Comparison of ENCODE assay signal across 1 fruit fly cellular context in genomic region chrX:17508906-17509305, dm6.
TF ChIP-seq lines count a peak whose summit lies in the region.

No protein-coding gene starts in this region.

TF ChIP-seq in whole organism, embryonic, 481 proteins besides CTCF, POLR2A, EP300 and RAD21 (continued from another document and continues in another):
- TF ChIP-seq CG14965 (GFP tag; optimal IDR thresholded peaks at IDR 0.05; lab: Kevin White, UChicago; ENCODE audit: borderline replicate concordance) (no peak), nau (GFP tag; optimal IDR thresholded peaks at IDR 0.05; lab: Kevin White, UChicago) (no peak), z (GFP tag; IDR thresholded peaks at IDR 0.05; lab: Robert Waterston, UW) (no peak), ranshi (GFP tag; IDR thresholded peaks at IDR 0.05; lab: Robert Waterston, UW) (no peak), Hr51 (GFP tag; optimal IDR thresholded peaks at IDR 0.05; lab: Kevin White, UChicago) (peak; percentile 32 to 43), CoRest (tag; optimal IDR thresholded peaks at IDR 0.05; lab: Kevin White, UChicago) (peak; percentile 43), wdn (GFP tag; IDR thresholded peaks at IDR 0.05; lab: Robert Waterston, UW) (no peak), Ssrp (tag; optimal IDR thresholded peaks at IDR 0.05; lab: Kevin White, UChicago) (peak; percentile 62), sr (GFP tag; IDR thresholded peaks at IDR 0.05; lab: Robert Waterston, UW) (no peak), Sry-β (GFP tag; optimal IDR thresholded peaks at IDR 0.05; lab: Kevin White, UChicago) (no peak), fd96Cb (tag; optimal IDR thresholded peaks at IDR 0.05; lab: Kevin White, UChicago) (peak; percentile 52), gsb-n (tag; optimal IDR thresholded peaks at IDR 0.05; lab: Kevin White, UChicago) (peak; percentile 44), row (GFP tag; IDR thresholded peaks at IDR 0.05; lab: Robert Waterston, UW) (peak; percentile 67), Atf6 (GFP tag; IDR thresholded peaks at IDR 0.05; lab: Robert Waterston, UW) (no peak), Drgx (GFP tag; IDR thresholded peaks at IDR 0.05; lab: Robert Waterston, UW) (peak; percentile 82), zen (tag; optimal IDR thresholded peaks at IDR 0.05; lab: Kevin White, UChicago) (peak; percentile 85), CG31388 (GFP tag; optimal IDR thresholded peaks at IDR 0.05; lab: Kevin White, UChicago) (no peak), BtbVII (GFP tag; optimal IDR thresholded peaks at IDR 0.05; lab: Kevin White, UChicago) (no peak), CG4328 (GFP tag; optimal IDR thresholded peaks at IDR 0.05; lab: Kevin White, UChicago) (no peak), mirr (GFP tag; optimal IDR thresholded peaks at IDR 0.05; lab: Kevin White, UChicago) (no peak), Med (GFP tag; lab: Kevin White, UChicago) (peak; percentile 91), HHEX (GFP tag; optimal IDR thresholded peaks at IDR 0.05; lab: Kevin White, UChicago) (no peak), nmo (GFP tag; optimal IDR thresholded peaks at IDR 0.05; lab: Kevin White, UChicago) (peak; percentile 66), CG7928 (GFP tag; optimal IDR thresholded peaks at IDR 0.05; lab: Kevin White, UChicago) (no peak), CG8281 (tag; optimal IDR thresholded peaks at IDR 0.05; lab: Kevin White, UChicago) (no peak), Neu2 (GFP tag; optimal IDR thresholded peaks at IDR 0.05; lab: Kevin White, UChicago; ENCODE audit: borderline replicate concordance) (no peak), corto (GFP tag; optimal IDR thresholded peaks at IDR 0.05; lab: Kevin White, UChicago) (peak; percentile 52), NK7.1 (GFP tag; optimal IDR thresholded peaks at IDR 0.05; lab: Kevin White, UChicago) (peak; percentile 6), H15 (GFP tag; IDR thresholded peaks at IDR 0.05; lab: Robert Waterston, UW) (peak; percentile 61; the same call in 1 of the 3 replicates), slp2 (GFP tag; optimal IDR thresholded peaks at IDR 0.05; lab: Kevin White, UChicago) (no peak), CG12659 (GFP tag; optimal IDR thresholded peaks at IDR 0.05; lab: Kevin White, UChicago) (peak; percentile 35), CG3995 (GFP tag; optimal IDR thresholded peaks at IDR 0.05; lab: Kevin White, UChicago) (no peak), lbe (GFP tag; optimal IDR thresholded peaks at IDR 0.05; lab: Kevin White, UChicago) (peak; percentile 58), Ravus (GFP tag; IDR thresholded peaks at IDR 0.05; lab: Robert Waterston, UW) (no peak), sima (GFP tag; optimal IDR thresholded peaks at IDR 0.05; lab: Kevin White, UChicago) (no peak), Xrp1 (GFP tag; IDR thresholded peaks at IDR 0.05; lab: Robert Waterston, UW) (peak; percentile 78), cg (GFP tag; optimal IDR thresholded peaks at IDR 0.05; lab: Kevin White, UChicago) (peak; percentile 29), tup (GFP tag; optimal IDR thresholded peaks at IDR 0.05; lab: Kevin White, UChicago) (no peak), CG9817 (tag; optimal IDR thresholded peaks at IDR 0.05; lab: Kevin White, UChicago) (peak; percentile 7), Sox100B (GFP tag; optimal IDR thresholded peaks at IDR 0.05; lab: Kevin White, UChicago) (peak; percentile 16), CG3838 (GFP tag; optimal IDR thresholded peaks at IDR 0.05; lab: Kevin White, UChicago) (no peak), CG14667 (GFP tag; IDR thresholded peaks at IDR 0.05; lab: Robert Waterston, UW) (0 out of 2 replicates have a peak, but pooled peaks have one; percentile 13), sna (GFP tag; IDR thresholded peaks at IDR 0.05; lab: Robert Waterston, UW; ENCODE audit: partially characterized antibody) (no peak), Trl (optimal IDR thresholded peaks at IDR 0.05; lab: Kevin White, UChicago) (no peak), Trl (GFP tag; optimal IDR thresholded peaks at IDR 0.05; lab: Kevin White, UChicago) (peak; percentile 3), HmgZ (tag; optimal IDR thresholded peaks at IDR 0.05; lab: Kevin White, UChicago) (no peak), CG7271 (tag; optimal IDR thresholded peaks at IDR 0.05; lab: Kevin White, UChicago) (peak; percentile 63), Mrtf (GFP tag; IDR thresholded peaks at IDR 0.05; lab: Robert Waterston, UW) (peak; percentile 48; the same call in 1 of the 3 replicates), bcd (GFP tag; optimal IDR thresholded peaks at IDR 0.05; lab: Kevin White, UChicago) (peak; percentile 53), CG15479 (GFP tag; optimal IDR thresholded peaks at IDR 0.05; lab: Kevin White, UChicago) (no peak), Dip3 (GFP tag; optimal IDR thresholded peaks at IDR 0.05; lab: Kevin White, UChicago) (no peak), Fer3 (tag; optimal IDR thresholded peaks at IDR 0.05; lab: Kevin White, UChicago) (no peak), CG13775 (GFP tag; optimal IDR thresholded peaks at IDR 0.05; lab: Kevin White, UChicago) (peak; percentile 57), CG16813 (GFP tag; IDR thresholded peaks at IDR 0.05; lab: Robert Waterston, UW; ENCODE audit: partially characterized antibody) (no peak), Meics (GFP tag; optimal IDR thresholded peaks at IDR 0.05; lab: Kevin White, UChicago) (no peak), pb (GFP tag; optimal IDR thresholded peaks at IDR 0.05; lab: Kevin White, UChicago) (peak; percentile 34), Hr39 (optimal IDR thresholded peaks at IDR 0.05; lab: Kevin White, UChicago) (no peak), seq (GFP tag; IDR thresholded peaks at IDR 0.05; lab: Robert Waterston, UW) (0 out of 2 replicates have a peak, but pooled peaks have one; percentile 20), chm (GFP tag; IDR thresholded peaks at IDR 0.05; lab: Robert Waterston, UW) (peak; percentile 57; the same call in 1 of the 2 replicates), B-H1 (GFP tag; IDR thresholded peaks at IDR 0.05; lab: Robert Waterston, UW) (peak; percentile 40; the same call in 1 of the 3 replicates), CG8944 (GFP tag; optimal IDR thresholded peaks at IDR 0.05; lab: Kevin White, UChicago) (peak; percentile 24), CG1792 (GFP tag; optimal IDR thresholded peaks at IDR 0.05; lab: Kevin White, UChicago) (no peak), gfzf (GFP tag; optimal IDR thresholded peaks at IDR 0.05; lab: Kevin White, UChicago) (no peak), CG17802 (tag; optimal IDR thresholded peaks at IDR 0.05; lab: Kevin White, UChicago) (no peak), Dbx (GFP tag; IDR thresholded peaks at IDR 0.05; lab: Robert Waterston, UW) (no peak), en (GFP tag; optimal IDR thresholded peaks at IDR 0.05; lab: Kevin White, UChicago) (no peak), GATAe (GFP tag; conservative IDR thresholded peaks at IDR 0.05; lab: Robert Waterston, UW) (no peak), aop (GFP tag; IDR thresholded peaks at IDR 0.05; lab: Robert Waterston, UW) (no peak), lmd (GFP tag; IDR thresholded peaks at IDR 0.05; lab: Robert Waterston, UW) (peak; percentile 64), dati (GFP tag; IDR thresholded peaks at IDR 0.05; lab: Robert Waterston, UW) (peak; percentile 54; the same call in 1 of the 2 replicates), CG10274 (GFP tag; optimal IDR thresholded peaks at IDR 0.05; lab: Kevin White, UChicago) (no peak), stwl (tag; optimal IDR thresholded peaks at IDR 0.05; lab: Kevin White, UChicago) (no peak), ato (GFP tag; IDR thresholded peaks at IDR 0.05; lab: Robert Waterston, UW; ENCODE audit: partially characterized antibody) (no peak), CG31224 (GFP tag; IDR thresholded peaks at IDR 0.05; lab: Robert Waterston, UW) (0 out of 2 replicates have a peak, but pooled peaks have one; percentile 29), CG16815 (GFP tag; optimal IDR thresholded peaks at IDR 0.05; lab: Kevin White, UChicago) (peak; percentile 33), grau (tag; optimal IDR thresholded peaks at IDR 0.05; lab: Kevin White, UChicago) (peak; percentile 48), ham (GFP tag; IDR thresholded peaks at IDR 0.05; lab: Robert Waterston, UW) (no peak), CG4820 (GFP tag; optimal IDR thresholded peaks at IDR 0.05; lab: Kevin White, UChicago) (peak; percentile 67), CG18619 (GFP tag; optimal IDR thresholded peaks at IDR 0.05; lab: Kevin White, UChicago) (peak; percentile 3), CG10959 (GFP tag; IDR thresholded peaks at IDR 0.05; lab: Robert Waterston, UW) (peak; percentile 58), CG2875 (GFP tag; optimal IDR thresholded peaks at IDR 0.05; lab: Kevin White, UChicago) (peak; percentile 52), Lpt (GFP tag; optimal IDR thresholded peaks at IDR 0.05; lab: Kevin White, UChicago) (no peak), Abd-B (GFP tag; optimal IDR thresholded peaks at IDR 0.05; lab: Kevin White, UChicago) (peak; percentile 48), knrl (GFP tag; IDR thresholded peaks at IDR 0.05; lab: Robert Waterston, UW; ENCODE audit: partially characterized antibody) (no peak), D (optimal IDR thresholded peaks at IDR 0.05; lab: Kevin White, UChicago) (no peak), D (GFP tag; optimal IDR thresholded peaks at IDR 0.05; lab: Kevin White, UChicago) (peak; percentile 21), CG8765 (GFP tag; IDR thresholded peaks at IDR 0.05; lab: Robert Waterston, UW) (peak; percentile 57; the same call in 1 of the 2 replicates), onecut (GFP tag; IDR thresholded peaks at IDR 0.05; lab: Robert Waterston, UW) (peak; percentile 11; the same call in 1 of the 2 replicates), Blimp-1 (GFP tag; optimal IDR thresholded peaks at IDR 0.05; lab: Kevin White, UChicago) (peak; percentile 60), CG3281 (GFP tag; optimal IDR thresholded peaks at IDR 0.05; lab: Kevin White, UChicago) (no peak), peb (GFP tag; IDR thresholded peaks at IDR 0.05; lab: Robert Waterston, UW) (0 out of 2 replicates have a peak, but pooled peaks have one; percentile 9), CG12155 (GFP tag; optimal IDR thresholded peaks at IDR 0.05; lab: Kevin White, UChicago) (peak; percentile 51), grn (GFP tag; optimal IDR thresholded peaks at IDR 0.05; lab: Kevin White, UChicago) (no peak), maf-S (GFP tag; optimal IDR thresholded peaks at IDR 0.05; lab: Kevin White, UChicago) (no peak), CG6689 (GFP tag; IDR thresholded peaks at IDR 0.05; lab: Robert Waterston, UW) (peak; percentile 60), btn (GFP tag; optimal IDR thresholded peaks at IDR 0.05; lab: Kevin White, UChicago) (no peak), Six4 (GFP tag; optimal IDR thresholded peaks at IDR 0.05; lab: Kevin White, UChicago) (peak; percentile 47), Dref (GFP tag; IDR thresholded peaks at IDR 0.05; lab: Robert Waterston, UW) (no peak), Ptx1 (GFP tag; IDR thresholded peaks at IDR 0.05; lab: Robert Waterston, UW) (peak; percentile 48), nerfin-2 (GFP tag; IDR thresholded peaks at IDR 0.05; lab: Robert Waterston, UW; ENCODE audit: partially characterized antibody) (no peak), hbn (GFP tag; IDR thresholded peaks at IDR 0.05; lab: Robert Waterston, UW; ENCODE audit: partially characterized antibody) (no peak), CG5180 (GFP tag; optimal IDR thresholded peaks at IDR 0.05; lab: Kevin White, UChicago) (peak; percentile 0), pnt (GFP tag; optimal IDR thresholded peaks at IDR 0.05; lab: Kevin White, UChicago) (peak; percentile 55), sd (tag; optimal IDR thresholded peaks at IDR 0.05; lab: Kevin White, UChicago) (no peak), CG18476 (GFP tag; optimal IDR thresholded peaks at IDR 0.05; lab: Kevin White, UChicago) (peak; percentile 12), CG11093 (GFP tag; IDR thresholded peaks at IDR 0.05; lab: Robert Waterston, UW) (no peak), org-1 (GFP tag; optimal IDR thresholded peaks at IDR 0.05; lab: Kevin White, UChicago) (peak; percentile 28), Camta (GFP tag; optimal IDR thresholded peaks at IDR 0.05; lab: Kevin White, UChicago) (no peak), CG6654 (GFP tag; optimal IDR thresholded peaks at IDR 0.05; lab: Kevin White, UChicago) (peak; percentile 7), E2f1 (GFP tag; IDR thresholded peaks at IDR 0.05; lab: Robert Waterston, UW) (peak; percentile 62), chif (GFP tag; optimal IDR thresholded peaks at IDR 0.05; lab: Kevin White, UChicago) (peak; percentile 52 to 67), al (GFP tag; IDR thresholded peaks at IDR 0.05; lab: Robert Waterston, UW) (no peak), CG5245 (GFP tag; optimal IDR thresholded peaks at IDR 0.05; lab: Kevin White, UChicago) (peak; percentile 45), nerfin-1 (tag; optimal IDR thresholded peaks at IDR 0.05; lab: Kevin White, UChicago) (no peak), Dp (GFP tag; optimal IDR thresholded peaks at IDR 0.05; lab: Kevin White, UChicago) (no peak), Poxn (GFP tag; IDR thresholded peaks at IDR 0.05; lab: Robert Waterston, UW) (no peak), CG31365 (tag; optimal IDR thresholded peaks at IDR 0.05; lab: Kevin White, UChicago) (no peak), danr (GFP tag; IDR thresholded peaks at IDR 0.05; lab: Robert Waterston, UW) (no peak), CG10543 (GFP tag; optimal IDR thresholded peaks at IDR 0.05; lab: Kevin White, UChicago) (no peak), Nf-YC (tag; optimal IDR thresholded peaks at IDR 0.05; lab: Kevin White, UChicago) (no peak), h (optimal IDR thresholded peaks at IDR 0.05; lab: Kevin White, UChicago) (no peak), cwo (GFP tag; optimal IDR thresholded peaks at IDR 0.05; lab: Kevin White, UChicago) (no peak), usp (GFP tag; optimal IDR thresholded peaks at IDR 0.05; lab: Kevin White, UChicago) (no peak), CG8359 (GFP tag; optimal IDR thresholded peaks at IDR 0.05; lab: Kevin White, UChicago; ENCODE audit: borderline replicate concordance) (no peak), CHES-1-like (GFP tag; optimal IDR thresholded peaks at IDR 0.05; lab: Kevin White, UChicago) (peak; percentile 2), Dad (GFP tag; optimal IDR thresholded peaks at IDR 0.05; lab: Kevin White, UChicago) (peak; percentile 28), mld (GFP tag; IDR thresholded peaks at IDR 0.05; lab: Robert Waterston, UW; ENCODE audit: partially characterized antibody) (no peak), gsb (GFP tag; IDR thresholded peaks at IDR 0.05; lab: Robert Waterston, UW) (no peak), Max (GFP tag; optimal IDR thresholded peaks at IDR 0.05; lab: Kevin White, UChicago) (peak; percentile 16), CG6813 (GFP tag; optimal IDR thresholded peaks at IDR 0.05; lab: Kevin White, UChicago) (peak; percentile 17), CG6765 (GFP tag; optimal IDR thresholded peaks at IDR 0.05; lab: Kevin White, UChicago) (no peak), CG8924 (tag; optimal IDR thresholded peaks at IDR 0.05; lab: Kevin White, UChicago) (peak; percentile 53), Hmx (GFP tag; optimal IDR thresholded peaks at IDR 0.05; lab: Kevin White, UChicago) (no peak), CG7372 (GFP tag; IDR thresholded peaks at IDR 0.05; lab: Robert Waterston, UW) (no peak)
